Fruit fly (Drosophila melanogaster) whole organism, embryonic: ENCODE measurements around the gene Zir.

Experiments
- CG1024 ChIP-seq: fragments of 200-800 bp; sonication (Bioruptor generic); IDR thresholded peaks from 2 replicates; pipeline ENCODE4 v1.3.6; 2022; ENCODE audit warnings: missing biosample characterization, missing genetic modification characterization
- CG11723 ChIP-seq: fragments of 200-800 bp; sonication (Bioruptor generic); optimal IDR thresholded peaks from 2 replicates; lab custom pipeline; 2017; ENCODE audit warnings: missing biosample characterization, mild to moderate bottlenecking, missing genetic modification characterization
- CG14710 ChIP-seq: fragments of 200-800 bp; sonication (Bioruptor generic); optimal IDR thresholded peaks from 3 replicates; lab custom pipeline; 2019; ENCODE audit warnings: missing biosample characterization, mild to moderate bottlenecking, missing genetic modification characterization, moderate library complexity
- CG1647 ChIP-seq: fragments of 200-800 bp; sonication (Bioruptor generic); optimal IDR thresholded peaks from 3 replicates; lab custom pipeline; 2016; ENCODE audit warnings: missing biosample characterization, missing genetic modification characterization
- CG17385 ChIP-seq: fragments of 200-800 bp; sonication (Bioruptor generic); optimal IDR thresholded peaks from 3 replicates; lab custom pipeline; 2018; ENCODE audit warnings: missing biosample characterization, mild to moderate bottlenecking, missing genetic modification characterization
- CG2120 ChIP-seq: fragments of 200-800 bp; sonication (Bioruptor generic); optimal IDR thresholded peaks from 3 replicates; lab custom pipeline; 2016; ENCODE audit warnings: missing biosample characterization, missing genetic modification characterization
- CG2199 ChIP-seq: fragments of 200-800 bp; sonication (Bioruptor generic); IDR thresholded peaks from 3 replicates; pipeline ENCODE4 v1.3.6; 2022; ENCODE audit warnings: missing biosample characterization, missing genetic modification characterization
- CG30403 ChIP-seq: fragments of 200-800 bp; sonication (Bioruptor generic); optimal IDR thresholded peaks from 3 replicates; lab custom pipeline; 2016; ENCODE audit warnings: missing biosample characterization, missing genetic modification characterization
- CG31441 ChIP-seq: fragments of 200-800 bp; sonication (Bioruptor generic); IDR thresholded peaks from 2 replicates; pipeline ENCODE4 v1.3.6; 2022; ENCODE audit warnings: missing biosample characterization, missing genetic modification characterization
- CG34422 ChIP-seq: fragments of 200-800 bp; sonication (Bioruptor generic); IDR thresholded peaks from 3 replicates; pipeline ENCODE4 v1.3.6; 2022; ENCODE audit warnings: missing biosample characterization, missing genetic modification characterization
- CG6175 ChIP-seq: fragments of 200-800 bp; sonication (Bioruptor generic); IDR thresholded peaks from 3 replicates; pipeline ENCODE4 v1.3.6; 2022; ENCODE audit warnings: missing biosample characterization, missing genetic modification characterization
- CG6254 ChIP-seq: fragments of 200-800 bp; sonication (Bioruptor generic); optimal IDR thresholded peaks from 3 replicates; lab custom pipeline; 2017; ENCODE audit warnings: mild to moderate bottlenecking, missing biosample characterization, missing genetic modification reagents, missing genetic modification characterization
- CG6654 ChIP-seq: fragments of 200-800 bp; sonication (Bioruptor generic); optimal IDR thresholded peaks from 2 replicates; lab custom pipeline; 2017; ENCODE audit warnings: missing biosample characterization, mild to moderate bottlenecking, missing genetic modification characterization
- CG6683 ChIP-seq: fragments of 200-800 bp; sonication (Bioruptor generic); optimal IDR thresholded peaks from 2 replicates; lab custom pipeline; 2017; ENCODE audit warnings: missing biosample characterization, mild to moderate bottlenecking, missing genetic modification characterization, missing genetic modification reagents
- CG6689 ChIP-seq: fragments of 200-800 bp; sonication (Bioruptor generic); IDR thresholded peaks from 2 replicates; pipeline ENCODE4 v1.3.6; 2022; ENCODE audit warnings: missing biosample characterization, missing genetic modification characterization
- CG8359 ChIP-seq: fragments of 200-800 bp; sonication (Bioruptor generic); optimal IDR thresholded peaks from 2 replicates; lab custom pipeline; 2017; ENCODE audit warnings: missing biosample characterization, mild to moderate bottlenecking, missing genetic modification characterization, borderline replicate concordance
- CG8924 ChIP-seq: fragments of 200-800 bp; optimal IDR thresholded peaks from 3 replicates; lab custom pipeline; 2019; ENCODE audit warnings: missing biosample characterization, mild to moderate bottlenecking, missing genetic modification characterization, moderate library complexity
- CG9609 ChIP-seq: fragments of 200-800 bp; sonication (Bioruptor generic); optimal IDR thresholded peaks from 3 replicates; lab custom pipeline; 2016; ENCODE audit warnings: missing biosample characterization, missing genetic modification characterization
- CG9727 ChIP-seq: fragments of 200-800 bp; sonication (Bioruptor generic); optimal IDR thresholded peaks from 3 replicates; lab custom pipeline; 2017; ENCODE audit warnings: missing biosample characterization, mild to moderate bottlenecking, missing genetic modification characterization
- D19A ChIP-seq: fragments of 200-800 bp; optimal IDR thresholded peaks from 3 replicates; lab custom pipeline; 2019; ENCODE audit warnings: missing biosample characterization, mild to moderate bottlenecking, missing genetic modification characterization, moderate library complexity
- Ets65A ChIP-seq: fragments of 200-800 bp; sonication (Bioruptor generic); peaks from one replicate; lab custom pipeline; 2016; ENCODE audit warnings: missing biosample characterization, missing genetic modification characterization
- Ets97D ChIP-seq: fragments of 200-800 bp; sonication (Bioruptor generic); optimal IDR thresholded peaks from 3 replicates; lab custom pipeline; 2016; ENCODE audit warnings: missing biosample characterization, missing genetic modification characterization
- Fer1 ChIP-seq: fragments of 200-800 bp; sonication (Bioruptor generic); optimal IDR thresholded peaks from 2 replicates; lab custom pipeline; 2017; ENCODE audit warnings: missing biosample characterization, mild to moderate bottlenecking, missing genetic modification characterization
- Lhr ChIP-seq: fragments of 200-800 bp; sonication (Bioruptor generic); optimal IDR thresholded peaks from 3 replicates; lab custom pipeline; 2017; ENCODE audit warnings: mild to moderate bottlenecking, missing biosample characterization, missing genetic modification reagents, missing genetic modification characterization
- NC2α ChIP-seq: fragments of 200-800 bp; sonication (Bioruptor generic); optimal IDR thresholded peaks from 2 replicates; lab custom pipeline; 2016; ENCODE audit warnings: missing biosample characterization, missing genetic modification characterization
- Nf-YB ChIP-seq: fragments of 200-800 bp; sonication (Bioruptor generic); optimal IDR thresholded peaks from 3 replicates; lab custom pipeline; 2019; ENCODE audit warnings: missing biosample characterization, mild to moderate bottlenecking, missing genetic modification characterization, moderate library complexity
- aop ChIP-seq: fragments of 200-800 bp; sonication (Bioruptor generic); IDR thresholded peaks from 2 replicates; pipeline ENCODE4 v1.3.6; 2022; ENCODE audit warnings: missing biosample characterization, missing genetic modification characterization
- ara ChIP-seq: fragments of 200-800 bp; sonication (Bioruptor generic); IDR thresholded peaks from 2 replicates; pipeline ENCODE4 v1.3.6; 2022; ENCODE audit warnings: missing biosample characterization, missing genetic modification characterization
- cato ChIP-seq: fragments of 200-800 bp; sonication (Bioruptor generic); optimal IDR thresholded peaks from 2 replicates; lab custom pipeline; 2016; ENCODE audit warnings: missing biosample characterization, missing genetic modification characterization, borderline replicate concordance
- corto ChIP-seq: fragments of 200-800 bp; sonication (Bioruptor generic); optimal IDR thresholded peaks from 2 replicates; lab custom pipeline; 2016; ENCODE audit warnings: missing biosample characterization, mild to moderate bottlenecking, missing genetic modification characterization, moderate library complexity
- dmrt99B ChIP-seq: fragments of 200-800 bp; sonication (Bioruptor generic); optimal IDR thresholded peaks from 2 replicates; lab custom pipeline; 2018; ENCODE audit warnings: missing biosample characterization, mild to moderate bottlenecking, missing genetic modification characterization, moderate library complexity
- gem ChIP-seq: fragments of 200-800 bp; sonication (Bioruptor generic); optimal IDR thresholded peaks from 2 replicates; lab custom pipeline; 2019; ENCODE audit warnings: missing biosample characterization, mild to moderate bottlenecking, missing genetic modification characterization, moderate library complexity
- grn ChIP-seq: fragments of 200-800 bp; sonication (Bioruptor generic); optimal IDR thresholded peaks from 3 replicates; lab custom pipeline; 2017; ENCODE audit warnings: missing biosample characterization, missing genetic modification characterization
- gsb-n ChIP-seq: fragments of 200-800 bp; sonication (Bioruptor generic); optimal IDR thresholded peaks from 3 replicates; lab custom pipeline; 2018; ENCODE audit warnings: missing biosample characterization, mild to moderate bottlenecking, missing genetic modification characterization
- kah ChIP-seq: fragments of 200-800 bp; sonication (Bioruptor generic); optimal IDR thresholded peaks from 2 replicates; lab custom pipeline; 2018; ENCODE audit warnings: missing biosample characterization, mild to moderate bottlenecking, missing genetic modification characterization
- lmd ChIP-seq: fragments of 200-800 bp; sonication (Bioruptor generic); IDR thresholded peaks from 2 replicates; pipeline ENCODE4 v1.3.6; 2022; ENCODE audit warnings: missing biosample characterization, missing genetic modification characterization
- lola ChIP-seq, 3 experiments: fragments of >200 bp in 2 of 3; fragments of 200-800 bp in 1 of 3; sonication (Bioruptor generic) in 1 of 3; optimal IDR thresholded peaks; 2 replicates each; lab custom pipeline; 2017 to 2019; ENCODE audit warnings: missing biosample characterization in 3 of 3, missing genetic modification characterization in 3 of 3, mild to moderate bottlenecking in 1 of 3, moderate library complexity in 1 of 3
- lov ChIP-seq, 2 experiments: fragments of 200-800 bp in 1 of 2; fragments of >200 bp in 1 of 2; sonication (Bioruptor generic) in 1 of 2; IDR thresholded peaks in 1 of 2; optimal IDR thresholded peaks in 1 of 2; 2 replicates in 1 of 2; 3 replicates in 1 of 2; pipeline versions ENCODE4 v1.3.6 to Lab custom; 2017 to 2022; ENCODE audit warnings: missing biosample characterization in 1 of 2, missing genetic modification characterization in 1 of 2
- mam ChIP-seq: fragments of 200-800 bp; sonication (Bioruptor generic); optimal IDR thresholded peaks from 3 replicates; lab custom pipeline; 2016; ENCODE audit warnings: missing biosample characterization, missing genetic modification characterization
- pros ChIP-seq: fragments of 200-800 bp; sonication (Bioruptor generic); optimal IDR thresholded peaks from 3 replicates; lab custom pipeline; 2019; ENCODE audit warnings: missing biosample characterization, mild to moderate bottlenecking, missing genetic modification characterization, moderate library complexity
- psq ChIP-seq: fragments of 200-800 bp; sonication (Bioruptor generic); optimal IDR thresholded peaks from 2 replicates; lab custom pipeline; 2017; ENCODE audit warnings: missing biosample characterization, missing genetic modification characterization
- tgo ChIP-seq: fragments of 200-800 bp; sonication (Bioruptor generic); IDR thresholded peaks from 3 replicates; pipeline ENCODE4 v1.3.6; 2022; ENCODE audit warnings: missing biosample characterization, missing genetic modification characterization
- usp ChIP-seq: fragments of >200 bp; optimal IDR thresholded peaks from 2 replicates; lab custom pipeline; 2017; ENCODE audit warnings: missing biosample characterization, missing genetic modification characterization
- zen ChIP-seq: fragments of 200-800 bp; sonication (Bioruptor generic); optimal IDR thresholded peaks from 3 replicates; lab custom pipeline; 2018; ENCODE audit warnings: missing biosample characterization, mild to moderate bottlenecking, missing genetic modification characterization, moderate library complexity
- zen2 ChIP-seq: fragments of 200-800 bp; sonication (Bioruptor generic); IDR thresholded peaks from 3 replicates; pipeline ENCODE4 v1.3.6; 2022; ENCODE audit warnings: missing biosample characterization, missing genetic modification characterization; ENCODE audit not compliant: partially characterized antibody

The Zir gene

dm6 chr2L:73760-74388 lies 20.7 kb upstream of the Zir start (continued):
- peak; percentile 18 for TF ChIP-seq CG2120

- TF ChIP-seq Ets97D (GFP tag; lab: Kevin White, UChicago) = no peak
- TF ChIP-seq cato (GFP tag; lab: Kevin White, UChicago) = no peak
- TF ChIP-seq CG6689 = no peak
- TF ChIP-seq CG31441 (GFP tag; lab: Robert Waterston, UW) = no peak
- no peak for TF ChIP-seq usp
- TF ChIP-seq zen2 (GFP tag; lab: Robert Waterston, UW) = no peak
- TF ChIP-seq Ets65A = no peak
- TF ChIP-seq Nf-YB (GFP tag; lab: Kevin White, UChicago) = no peak
These were observed 18.5 kb upstream of the Zir start, which contains the start of gene CG11374 for dm6 chr2L:76048-76447. Gene CG11374 (plus strand): TSS chr2L:76348.

dm6 chr2L:78828-79227 lies 15.7 kb upstream of the Zir start:
- no peak for TF ChIP-seq D19A (tag; lab: Kevin White, UChicago)
- no peak for TF ChIP-seq grn
- no peak for TF ChIP-seq lmd
- 0 out of 3 replicates have a peak, but pooled peaks have one; percentile 77 for TF ChIP-seq CG2199
- peak; percentile 4 for TF ChIP-seq Ets65A
- no peak for TF ChIP-seq mam (GFP tag; lab: Kevin White, UChicago)
- TF ChIP-seq lov (optimal IDR thresholded peaks at IDR 0.05; lab: Kevin White, UChicago) = no peak
- 0 out of 3 replicates have a peak, but pooled peaks have one; percentile 28 for TF ChIP-seq lov (GFP tag; IDR thresholded peaks at IDR 0.05; lab: Robert Waterston, UW)
- no peak for TF ChIP-seq CG1024
- no peak for TF ChIP-seq aop (GFP tag; lab: Robert Waterston, UW)
- TF ChIP-seq CG6254 (GFP tag; lab: Kevin White, UChicago) = no peak

- TF ChIP-seq CG8359 (GFP tag; lab: Kevin White, UChicago) (peak; percentile 38), Fer1 (GFP tag; lab: Kevin White, UChicago) (peak; percentile 76), CG14710 (tag; lab: Kevin White, UChicago) (no peak), CG8924 (tag; lab: Kevin White, UChicago) (peak; percentile 6), NC2α (GFP tag; lab: Kevin White, UChicago) (no peak), CG30403 (GFP tag; lab: Kevin White, UChicago) (no peak), tgo (GFP tag; lab: Robert Waterston, UW) (no peak), lola (GFP tag; optimal IDR thresholded peaks at IDR 0.05; lab: Kevin White, UChicago) (peak in 1 of 3 experiments; percentile 1), CG1647 (no peak), CG17385 (peak; percentile 47), pros (no peak), corto (peak; percentile 26), dmrt99B (peak; percentile 28), zen (tag; lab: Kevin White, UChicago) (no peak), CG9609 (GFP tag; lab: Kevin White, UChicago) (no peak), CG34422 (GFP tag; lab: Robert Waterston, UW) (no peak), gem (peak; percentile 22), Lhr (peak; percentile 25), CG11723 (GFP tag; lab: Kevin White, UChicago) (peak; percentile 58), CG9727 (GFP tag; lab: Kevin White, UChicago) (no peak), CG6683 (GFP tag; lab: Kevin White, UChicago) (peak; percentile 53), kah (GFP tag; lab: Kevin White, UChicago) (peak; percentile 38), CG6654 (GFP tag; lab: Kevin White, UChicago) (no peak), gsb-n (tag; lab: Kevin White, UChicago) (peak; percentile 11), psq (GFP tag; lab: Kevin White, UChicago) (no peak), ara (GFP tag; lab: Robert Waterston, UW) (0 out of 2 replicates have a peak, but pooled peaks have one; percentile 20), CG6175 (0 out of 3 replicates have a peak, but pooled peaks have one; percentile 29)
These were observed 13.3 kb upstream of the Zir start for dm6 chr2L:81198-81597.
